Fruit fly (Drosophila melanogaster) whole organism, wandering third instar larva: ENCODE measurements around the gene CG33795.
A peak's percentile ranks its signal among the peaks of the same experiment; 100 is the strongest.

Experiments
- CG32264 ChIP-seq: fragments of 200-800 bp; sonication (Bioruptor generic); optimal IDR thresholded peaks from 2 replicates; lab custom pipeline; 2016; ENCODE audit warnings: missing biosample characterization, missing genetic modification characterization
- Dfd ChIP-seq: fragments of >200 bp; optimal IDR thresholded peaks from 2 replicates; lab custom pipeline; 2017; ENCODE audit warnings: missing biosample characterization, missing genetic modification characterization
- OdsH ChIP-seq: fragments of 200-800 bp; sonication (Bioruptor generic); optimal IDR thresholded peaks from 2 replicates; lab custom pipeline; 2016; ENCODE audit warnings: missing biosample characterization, mild to moderate bottlenecking, missing genetic modification characterization
- br ChIP-seq: fragments of 200-800 bp; sonication (Bioruptor generic); optimal IDR thresholded peaks from 2 replicates; lab custom pipeline; 2016; ENCODE audit warnings: missing biosample characterization, missing genetic modification characterization
- fru ChIP-seq: fragments of 200-800 bp; sonication (Bioruptor generic); optimal IDR thresholded peaks from 3 replicates; lab custom pipeline; 2016; ENCODE audit warnings: missing biosample characterization, mild to moderate bottlenecking, missing genetic modification characterization
- h ChIP-seq: fragments of 200-800 bp; sonication (Bioruptor generic); optimal IDR thresholded peaks from 3 replicates; lab custom pipeline; 2016; ENCODE audit warnings: missing biosample characterization, mild to moderate bottlenecking, missing genetic modification characterization
- jim ChIP-seq: fragments of 175-275, 200-325 bp; sonication (Bioruptor generic); optimal IDR thresholded peaks from 2 replicates; lab custom pipeline; 2016; ENCODE audit warnings: missing biosample characterization, mild to moderate bottlenecking, missing genetic modification characterization
- lola ChIP-seq: fragments of >200 bp; optimal IDR thresholded peaks from 2 replicates; lab custom pipeline; 2017; ENCODE audit warnings: missing biosample characterization, missing genetic modification characterization
- psq ChIP-seq: fragments of 200-800 bp; sonication (Bioruptor generic); optimal IDR thresholded peaks from 3 replicates; lab custom pipeline; 2017; ENCODE audit warnings: missing biosample characterization, mild to moderate bottlenecking, missing genetic modification characterization, moderate library complexity
- usp ChIP-seq: fragments of >200 bp; optimal IDR thresholded peaks from 2 replicates; lab custom pipeline; 2017; ENCODE audit warnings: missing biosample characterization, missing genetic modification characterization

- TF ChIP-seq br (no peak), psq (GFP tag; lab: Kevin White, UChicago) (peak; percentile 55), CG32264 (no peak), h (GFP tag; lab: Kevin White, UChicago) (no peak), usp (GFP tag; lab: Kevin White, UChicago) (no peak), jim (GFP tag; lab: Kevin White, UChicago) (no peak), lola (GFP tag; lab: Kevin White, UChicago) (no peak), fru (GFP tag; lab: Kevin White, UChicago) (no peak), Dfd (no peak), OdsH (no peak)
These were observed 10.0 kb downstream of the CG33795 start for dm6 chr3L:16161131-16161530.
